Worm (Caenorhabditis elegans): Measurements from ENCODE around the gene W02A2.5.

W02A2.5 gene

ce11 chrIV:13393246-13393716 lies 50.6 kb downstream of the W02A2.5 start (continued):
- TF ChIP-seq tlp-1 (tag; optimal IDR thresholded peaks at IDR 0.05): no peak
- no peak for TF ChIP-seq sox-4 (tag; optimal IDR thresholded peaks at IDR 0.05)
- TF ChIP-seq jun-1 (tag; optimal IDR thresholded peaks at IDR 0.05): no peak
- TF ChIP-seq fos-1 (tag; optimal IDR thresholded peaks at IDR 0.05): no peak
- no peak for TF ChIP-seq rnt-1 (tag; optimal IDR thresholded peaks at IDR 0.05)
- peak in 3 of 6 experiments; percentile 6 to 82 (median 61) for TF ChIP-seq elt-3 (tag; optimal IDR thresholded peaks at IDR 0.05)
- TF ChIP-seq unc-98 (GFP tag; IDR thresholded peaks at IDR 0.05): no peak
- no peak for TF ChIP-seq unc-86 (tag; optimal IDR thresholded peaks at IDR 0.05)
- TF ChIP-seq irx-1 (tag; optimal IDR thresholded peaks at IDR 0.05): no peak
- TF ChIP-seq sup-37 (GFP tag; optimal IDR thresholded peaks at IDR 0.05): no peak
- TF ChIP-seq pqm-1 (tag; optimal IDR thresholded peaks at IDR 0.05): no peak
- TF ChIP-seq swsn-7 (tag; optimal IDR thresholded peaks at IDR 0.05): no peak
- peak; percentile 50 for TF ChIP-seq nhr-19 (GFP tag; conservative IDR thresholded peaks at IDR 0.05)
- peak; percentile 89 for TF ChIP-seq nhr-85 (tag)
- TF ChIP-seq nhr-84 (tag; optimal IDR thresholded peaks at IDR 0.05): no peak
- no peak for TF ChIP-seq pax-3 (tag; optimal IDR thresholded peaks at IDR 0.05)
- TF ChIP-seq sptf-1 (tag; optimal IDR thresholded peaks at IDR 0.05): no peak
- no peak for TF ChIP-seq nhr-76 (tag; optimal IDR thresholded peaks at IDR 0.05)
- no peak for TF ChIP-seq lin-13 (GFP tag; optimal IDR thresholded peaks at IDR 0.05)
- no peak for TF ChIP-seq Y116A8C.19 (tag; optimal IDR thresholded peaks at IDR 0.05; ENCODE audit: borderline replicate concordance)
- TF ChIP-seq mep-1 (tag; optimal IDR thresholded peaks at IDR 0.05): peak; percentile 5
- TF ChIP-seq nhr-77 (tag; optimal IDR thresholded peaks at IDR 0.05): no peak
- no peak for TF ChIP-seq egl-27 (tag; optimal IDR thresholded peaks at IDR 0.05)
- TF ChIP-seq unc-130 (tag; optimal IDR thresholded peaks at IDR 0.05): no peak
- no peak for TF ChIP-seq zag-1 (tag; optimal IDR thresholded peaks at IDR 0.05)
- no peak for TF ChIP-seq aha-1 (tag; optimal IDR thresholded peaks at IDR 0.05)
- TF ChIP-seq hlh-17 (GFP tag; optimal IDR thresholded peaks at IDR 0.05; ENCODE audit: borderline replicate concordance): no peak
- no peak for TF ChIP-seq nhr-11 (tag; optimal IDR thresholded peaks at IDR 0.05)
- no peak for TF ChIP-seq ces-1 (GFP tag; optimal IDR thresholded peaks at IDR 0.05)
- TF ChIP-seq ceh-88 (GFP tag; IDR thresholded peaks at IDR 0.05): no peak
- TF ChIP-seq lsy-2 (tag; optimal IDR thresholded peaks at IDR 0.05): peak; percentile 24 to 44
- TF ChIP-seq nhr-71 (tag; optimal IDR thresholded peaks at IDR 0.05): peak; percentile 84
- peak; percentile 18 for TF ChIP-seq nhr-47 (tag; optimal IDR thresholded peaks at IDR 0.05)
- TF ChIP-seq efl-3 (GFP tag; optimal IDR thresholded peaks at IDR 0.05): no peak
- TF ChIP-seq aly-2 (tag; optimal IDR thresholded peaks at IDR 0.05): no peak
- TF ChIP-seq pag-3 (tag; optimal IDR thresholded peaks at IDR 0.05; ENCODE audit: borderline replicate concordance, insufficient read depth): peak; percentile 23
- peak in 1 of 2 experiments; percentile 26 for TF ChIP-seq mdl-1 (tag; optimal IDR thresholded peaks at IDR 0.05)
- TF ChIP-seq fkh-10 (GFP tag; optimal IDR thresholded peaks at IDR 0.05): no peak
- no peak for TF ChIP-seq unc-62 (GFP tag; optimal IDR thresholded peaks at IDR 0.05)
- no peak for TF ChIP-seq C04F5.9 (tag; optimal IDR thresholded peaks at IDR 0.05)
- no peak for TF ChIP-seq dsc-1 (tag; optimal IDR thresholded peaks at IDR 0.05)
- no peak for TF ChIP-seq F16B12.6 (tag; optimal IDR thresholded peaks at IDR 0.05)
- TF ChIP-seq mef-2 (tag; optimal IDR thresholded peaks at IDR 0.05): no peak
- TF ChIP-seq unc-30 (tag; optimal IDR thresholded peaks at IDR 0.05): no peak
- peak; percentile 7 for TF ChIP-seq C16A3.4 (tag; optimal IDR thresholded peaks at IDR 0.05)
- no peak for TF ChIP-seq dpl-1 (GFP tag; optimal IDR thresholded peaks at IDR 0.05)
- TF ChIP-seq elt-2 (tag; optimal IDR thresholded peaks at IDR 0.05): peak; percentile 85
- TF ChIP-seq isw-1 (GFP tag; IDR thresholded peaks at IDR 0.05): no peak
- TF ChIP-seq lin-39 (tag; optimal IDR thresholded peaks at IDR 0.05): no peak
- TF ChIP-seq fkh-8 (tag; optimal IDR thresholded peaks at IDR 0.05): no peak
- no peak for TF ChIP-seq fkh-4 (tag; optimal IDR thresholded peaks at IDR 0.05; ENCODE audit: borderline replicate concordance)
- no peak for TF ChIP-seq ets-5 (GFP tag; IDR thresholded peaks at IDR 0.05)
- no peak for TF ChIP-seq zip-4 (GFP tag; optimal IDR thresholded peaks at IDR 0.05)
